Worm (Caenorhabditis elegans) whole organism, L1 larva: Measurements from ENCODE around the gene prx-12.

ENCODE experiments used
- C04F5.9 ChIP-seq: sonication (generic microtip); optimal IDR thresholded peaks from 2 replicates; lab custom pipeline; 2016; ENCODE audit warnings: missing genetic modification characterization, missing compliant biosample characterization
- C16A3.4 ChIP-seq: fragments of 150-350 bp; optimal IDR thresholded peaks from 2 replicates; lab custom pipeline; 2014; ENCODE audit warnings: missing biosample characterization, missing genetic modification characterization
- Y116A8C.19 ChIP-seq: sonication (generic microtip); optimal IDR thresholded peaks from 2 replicates; lab custom pipeline; 2016; ENCODE audit warnings: missing compliant biosample characterization, missing genetic modification characterization, borderline replicate concordance
- alr-1 ChIP-seq: fragments of 200-800 bp; sonication (Bioruptor generic); optimal IDR thresholded peaks from 2 replicates; lab custom pipeline; 2018; ENCODE audit warnings: borderline replicate concordance, mild to moderate bottlenecking, missing genetic modification characterization, missing compliant biosample characterization
- blmp-1 ChIP-seq: fragments of 150-350 bp; optimal IDR thresholded peaks from 2 replicates; lab custom pipeline; 2014; ENCODE audit warnings: missing biosample characterization, missing genetic modification characterization
- ceh-63 ChIP-seq: fragments of 200-800 bp; sonication (Bioruptor generic); optimal IDR thresholded peaks from 2 replicates; lab custom pipeline; 2018; ENCODE audit warnings: mild to moderate bottlenecking, missing genetic modification characterization, missing compliant biosample characterization
- ceh-82 ChIP-seq, 3 experiments: fragments of 150-350 bp in 1 of 3; sonication (generic microtip) in 2 of 3; optimal IDR thresholded peaks; 2 replicates each; lab custom pipeline; 2014 to 2017; ENCODE audit warnings: missing biosample characterization in 3 of 3, missing genetic modification characterization in 3 of 3
- ces-1 ChIP-seq: fragments of 150-350 bp; optimal IDR thresholded peaks from 2 replicates; lab custom pipeline; 2014; ENCODE audit warnings: missing biosample characterization, missing genetic modification reagents, missing genetic modification characterization
- dpl-1 ChIP-seq, 3 experiments: fragments of 150-350 bp in 2 of 3; sonication (generic microtip) in 1 of 3; optimal IDR thresholded peaks; 2 replicates each; lab custom pipeline; 2014 to 2017; ENCODE audit warnings: missing biosample characterization in 3 of 3, missing genetic modification characterization in 3 of 3, missing genetic modification reagents in 3 of 3
- ets-5 ChIP-seq: fragments of 200-800 bp; sonication (Bioruptor generic); IDR thresholded peaks from 2 replicates; pipeline ENCODE4 v1.3.6; 2022; ENCODE audit warnings: missing genetic modification characterization, missing compliant biosample characterization
- fkh-8 ChIP-seq: sonication (generic microtip); optimal IDR thresholded peaks from 2 replicates; lab custom pipeline; 2016; ENCODE audit warnings: mild to moderate bottlenecking, missing genetic modification characterization, missing compliant biosample characterization
- fos-1 ChIP-seq: fragments of 150-350 bp; optimal IDR thresholded peaks from 2 replicates; lab custom pipeline; 2014; ENCODE audit warnings: missing biosample characterization, missing genetic modification characterization
- hlh-17 ChIP-seq: fragments of 200-800 bp; sonication (Bioruptor generic); optimal IDR thresholded peaks from 2 replicates; lab custom pipeline; 2018; ENCODE audit warnings: missing genetic modification characterization, mild to moderate bottlenecking, missing compliant biosample characterization, moderate library complexity, borderline replicate concordance
- jun-1 ChIP-seq: fragments of 150-350 bp; optimal IDR thresholded peaks from 2 replicates; lab custom pipeline; 2014; ENCODE audit warnings: missing biosample characterization, missing genetic modification reagents, missing genetic modification characterization
- lin-13 ChIP-seq: fragments of 150-350 bp; optimal IDR thresholded peaks from 2 replicates; lab custom pipeline; 2014; ENCODE audit warnings: missing biosample characterization, missing genetic modification reagents, missing genetic modification characterization
- lin-14 ChIP-seq: fragments of 200-800 bp; sonication (Bioruptor generic); optimal IDR thresholded peaks from 2 replicates; lab custom pipeline; 2018; ENCODE audit warnings: mild to moderate bottlenecking, missing genetic modification characterization, moderate library complexity, missing compliant biosample characterization
- lir-3 ChIP-seq: sonication (generic microtip); optimal IDR thresholded peaks from 2 replicates; lab custom pipeline; 2016; ENCODE audit warnings: mild to moderate bottlenecking, missing genetic modification characterization, moderate library complexity, missing compliant biosample characterization; ENCODE audit not compliant: poor library complexity
- mab-9 ChIP-seq: fragments of 200-800 bp; sonication (Bioruptor generic); IDR thresholded peaks from 2 replicates; pipeline ENCODE4 v1.3.6; 2022; ENCODE audit warnings: missing genetic modification reagents, missing genetic modification characterization, missing compliant biosample characterization
- mep-1 ChIP-seq: fragments of 150-350 bp; optimal IDR thresholded peaks from 2 replicates; lab custom pipeline; 2014; ENCODE audit warnings: missing biosample characterization, missing genetic modification characterization
- nhr-11 ChIP-seq: fragments of 150-350 bp; optimal IDR thresholded peaks from 2 replicates; lab custom pipeline; 2014; ENCODE audit warnings: missing biosample characterization, missing genetic modification characterization
- nhr-20 ChIP-seq: sonication (generic microtip); optimal IDR thresholded peaks from 2 replicates; lab custom pipeline; 2016; ENCODE audit warnings: mild to moderate bottlenecking, missing genetic modification characterization, missing compliant biosample characterization
- nhr-237 ChIP-seq: fragments of 150-350 bp; optimal IDR thresholded peaks from 2 replicates; lab custom pipeline; 2014; ENCODE audit warnings: missing biosample characterization, missing genetic modification characterization
- nhr-71 ChIP-seq: sonication (generic microtip); optimal IDR thresholded peaks from 2 replicates; lab custom pipeline; 2016; ENCODE audit warnings: mild to moderate bottlenecking, missing genetic modification characterization, moderate library complexity, missing compliant biosample characterization
- nhr-77 ChIP-seq: fragments of 150-350 bp; optimal IDR thresholded peaks from 2 replicates; lab custom pipeline; 2014; ENCODE audit warnings: missing biosample characterization, missing genetic modification characterization
- nhr-85 ChIP-seq: sonication (generic microtip); peaks from one replicate; lab custom pipeline; 2016; ENCODE audit warnings: missing genetic modification characterization, inconsistent platforms, missing compliant biosample characterization
- nhr-90 ChIP-seq: sonication (generic microtip); optimal IDR thresholded peaks from 2 replicates; lab custom pipeline; 2016; ENCODE audit warnings: mild to moderate bottlenecking, missing genetic modification characterization, missing compliant biosample characterization; ENCODE audit not compliant: poor library complexity
- pag-3 ChIP-seq: sonication (generic microtip); optimal IDR thresholded peaks from 2 replicates; lab custom pipeline; 2017; ENCODE audit warnings: missing genetic modification characterization, mild to moderate bottlenecking, missing compliant biosample characterization, antibody characterized with exemption, borderline replicate concordance; ENCODE audit not compliant: insufficient read depth
- rnt-1 ChIP-seq: sonication (generic microtip); optimal IDR thresholded peaks from 2 replicates; lab custom pipeline; 2016; ENCODE audit warnings: mild to moderate bottlenecking, missing genetic modification characterization, moderate library complexity, missing compliant biosample characterization
- sox-4 ChIP-seq: sonication (generic microtip); optimal IDR thresholded peaks from 2 replicates; lab custom pipeline; 2016; ENCODE audit warnings: missing genetic modification characterization, missing compliant biosample characterization
- unc-130 ChIP-seq: fragments of 150-350 bp; optimal IDR thresholded peaks from 2 replicates; lab custom pipeline; 2017; ENCODE audit warnings: missing biosample characterization, missing genetic modification characterization, inconsistent platforms
- unc-62 ChIP-seq: fragments of 150-350 bp; optimal IDR thresholded peaks from 2 replicates; lab custom pipeline; 2014; ENCODE audit warnings: missing biosample characterization, missing genetic modification reagents, missing genetic modification characterization
- xbp-1 ChIP-seq: sonication (generic microtip); optimal IDR thresholded peaks from 2 replicates; lab custom pipeline; 2016; ENCODE audit warnings: missing genetic modification characterization, missing compliant biosample characterization
- zip-4 ChIP-seq: fragments of 200-800 bp; sonication (Bioruptor generic); optimal IDR thresholded peaks from 2 replicates; lab custom pipeline; 2018; ENCODE audit warnings: mild to moderate bottlenecking, missing genetic modification characterization, moderate library complexity, missing compliant biosample characterization
- ztf-11 ChIP-seq, 2 experiments: sonication (generic microtip); optimal IDR thresholded peaks; 2 replicates each; lab custom pipeline; 2016 to 2017; ENCODE audit warnings: missing genetic modification characterization in 2 of 2, missing biosample characterization in 1 of 2, missing compliant biosample characterization in 1 of 2

Gene prx-12

DNA sequence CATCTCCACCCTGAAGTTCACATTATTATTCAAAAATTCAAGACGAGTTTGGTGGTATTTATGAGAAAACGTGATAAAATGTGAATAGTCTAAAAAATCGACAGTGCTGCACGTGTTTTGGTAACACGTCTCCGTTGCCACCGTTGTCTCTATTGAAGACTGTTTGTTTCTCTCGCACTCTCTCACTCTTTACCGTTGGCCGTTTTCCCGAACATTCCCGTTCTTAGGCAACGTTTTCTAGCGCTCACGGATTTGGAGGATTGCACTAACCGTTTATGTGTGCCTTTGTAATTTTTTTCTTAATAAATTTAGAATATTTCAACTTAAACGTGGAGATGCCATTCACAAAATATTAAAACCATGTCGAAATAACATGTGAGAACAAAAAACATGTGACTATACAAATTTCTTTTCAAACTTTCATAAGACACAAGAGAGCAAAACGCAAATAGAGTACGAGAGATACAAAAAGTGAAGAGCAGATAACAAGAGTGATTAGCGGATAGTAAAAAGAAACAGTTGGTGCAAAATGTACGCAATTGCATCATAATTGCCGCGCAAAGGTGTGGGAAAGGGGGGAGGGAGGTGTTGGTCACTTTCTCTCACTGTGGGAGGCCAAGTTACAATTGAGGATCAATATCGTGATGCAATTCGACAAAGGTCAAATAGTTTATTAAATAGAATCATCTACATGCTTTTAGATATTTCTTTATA, 21.9 kb downstream of the prx-12 start, which contains the start of gene pek-1 (continued):
- TF ChIP-seq nhr-11 (tag; lab: Kevin White, UChicago) (peak; percentile 18), hlh-17 (GFP tag; lab: Kevin White, UChicago) (no peak), dpl-1 (GFP tag; optimal IDR thresholded peaks at IDR 0.05; lab: Kevin White, UChicago) (peak in 1 of 3 experiments; percentile 47), C04F5.9 (no peak), jun-1 (tag; lab: Kevin White, UChicago) (peak; percentile 13), lin-13 (GFP tag; lab: Kevin White, UChicago) (peak; percentile 29), ceh-63 (no peak), unc-130 (peak; percentile 11), blmp-1 (tag; lab: Kevin White, UChicago) (peak; percentile 96), fos-1 (tag; lab: Kevin White, UChicago) (no peak), C16A3.4 (peak; percentile 10), nhr-90 (tag; lab: Kevin White, UChicago) (peak; percentile 55), ztf-11 (tag; optimal IDR thresholded peaks at IDR 0.05; lab: Kevin White, UChicago) (peak in 1 of 2 experiments; percentile 35), lin-14 (GFP tag; lab: Kevin White, UChicago) (peak; percentile 71)
- TF ChIP-seq, all 84 proteins: peak for 39

DNA sequence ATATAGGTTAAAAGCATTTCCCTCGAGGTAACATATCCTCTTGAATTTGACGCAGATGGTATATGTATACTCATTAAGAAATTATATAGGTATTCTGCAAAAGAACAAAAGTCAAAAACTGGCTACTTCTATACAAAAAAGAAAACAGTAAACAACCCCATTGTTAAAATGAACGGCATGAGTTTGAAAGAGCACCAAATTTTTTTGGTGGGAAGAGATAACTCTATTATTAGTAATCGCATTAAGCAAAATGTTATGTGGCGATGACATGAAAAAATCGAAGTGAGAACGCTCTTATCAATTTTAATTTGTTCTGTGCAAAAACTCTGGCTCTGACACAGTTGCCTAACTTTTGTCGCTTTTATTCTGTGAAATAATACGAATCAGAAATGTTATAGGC, 25.6 kb downstream of the prx-12 start, which contains the start of gene F46C3.2:
Gene F46C3.2, minus strand, starts transcription at position 101 of the 400 bp plus-strand sequence.
- no peak for TF ChIP-seq lin-13 (GFP tag; lab: Kevin White, UChicago)
- no peak for TF ChIP-seq mab-9 (GFP tag; lab: Robert Waterston, UW)
- TF ChIP-seq ces-1 (GFP tag; lab: Kevin White, UChicago), result no peak
- TF ChIP-seq pag-3 (tag; lab: Kevin White, UChicago), result no peak
- TF ChIP-seq nhr-77 (tag; lab: Kevin White, UChicago), result no peak
- no peak for TF ChIP-seq sox-4 (tag; lab: Kevin White, UChicago)
- no peak for TF ChIP-seq ets-5 (GFP tag; lab: Robert Waterston, UW)
- no peak for TF ChIP-seq fkh-8
- TF ChIP-seq nhr-237, result no peak
- no peak for TF ChIP-seq nhr-71 (tag; lab: Kevin White, UChicago)
- TF ChIP-seq alr-1 (tag; lab: Kevin White, UChicago), result no peak
- no peak for TF ChIP-seq Y116A8C.19 (tag; lab: Kevin White, UChicago)
- TF ChIP-seq nhr-20 (tag; lab: Kevin White, UChicago), result no peak
- TF ChIP-seq unc-62, result no peak
- TF ChIP-seq, all 84 proteins: peak for 0

DNA sequence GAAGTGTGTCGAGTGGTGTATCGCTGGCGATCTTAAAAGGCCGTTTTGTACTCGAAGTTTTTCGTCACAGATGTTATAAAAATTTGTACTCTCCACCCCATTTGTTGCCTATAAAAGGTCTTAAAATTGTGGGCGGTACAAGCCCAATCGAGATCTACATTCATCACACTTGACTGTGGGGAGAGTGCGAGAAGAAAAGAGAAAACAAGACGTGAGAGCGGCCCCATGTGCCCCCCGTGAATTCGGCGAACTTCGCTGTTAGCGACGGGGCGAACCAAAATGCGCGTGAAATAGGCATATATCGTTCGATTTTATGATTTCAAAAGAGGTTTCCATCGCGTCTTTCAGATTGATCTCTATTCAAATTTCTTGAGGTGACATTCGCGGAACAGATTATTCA, 26.9 kb downstream of the prx-12 start, which contains the start of gene F46C3.6:
Gene F46C3.6, minus strand, starts transcription at position 87 of the 400 bp plus-strand sequence.
- TF ChIP-seq zip-4 (no peak), lir-3 (tag; lab: Kevin White, UChicago) (no peak), lin-14 (GFP tag; lab: Kevin White, UChicago) (peak; percentile 11), blmp-1 (tag; lab: Kevin White, UChicago) (peak; percentile 42), nhr-71 (tag; lab: Kevin White, UChicago) (no peak), ceh-82 (tag; optimal IDR thresholded peaks at IDR 0.05; lab: Kevin White, UChicago) (no peak), mep-1 (tag; lab: Kevin White, UChicago) (no peak), rnt-1 (tag; lab: Kevin White, UChicago) (no peak), jun-1 (tag; lab: Kevin White, UChicago) (no peak), xbp-1 (no peak), nhr-85 (tag; lab: Kevin White, UChicago) (peak; percentile 87), ces-1 (GFP tag; lab: Kevin White, UChicago) (no peak)
